Worm (Caenorhabditis elegans): Measurements from ENCODE around the gene srsx-9.

The srsx-9 gene

ce11 chrV:4980094-4980493 is 7.3 kb upstream of the srsx-9 start:
- TF ChIP-seq C16A3.4 (tag; optimal IDR thresholded peaks at IDR 0.05) (no peak), mab-9 (GFP tag; IDR thresholded peaks at IDR 0.05) (no peak), lin-15B (tag; optimal IDR thresholded peaks at IDR 0.05) (no peak), hlh-17 (GFP tag; optimal IDR thresholded peaks at IDR 0.05; ENCODE audit: borderline replicate concordance) (no peak), nhr-90 (tag; optimal IDR thresholded peaks at IDR 0.05; ENCODE audit: poor library complexity) (no peak), ztf-11 (tag; optimal IDR thresholded peaks at IDR 0.05) (no peak), pax-3 (tag; optimal IDR thresholded peaks at IDR 0.05) (no peak), elt-3 (tag; optimal IDR thresholded peaks at IDR 0.05) (no peak), irx-1 (tag; optimal IDR thresholded peaks at IDR 0.05) (no peak), C04F5.9 (tag; optimal IDR thresholded peaks at IDR 0.05) (no peak), fos-1 (tag; optimal IDR thresholded peaks at IDR 0.05) (no peak), snpc-4 (tag; optimal IDR thresholded peaks at IDR 0.05) (no peak), nhr-85 (tag) (no peak)

ce11 chrV:4979060-4979459 is 6.2 kb upstream of the srsx-9 start, which contains the start of gene srsx-11:
TSS of gene srsx-11 (minus strand) at chrV:4979160.
- TF ChIP-seq efl-1 (optimal IDR thresholded peaks at IDR 0.05) (no peak), efl-1 (GFP tag; optimal IDR thresholded peaks at IDR 0.05 in 1 of 2) (peak in 1 of 2 experiments; percentile 83), lir-3 (tag; optimal IDR thresholded peaks at IDR 0.05; ENCODE audit: poor library complexity) (no peak), lin-14 (GFP tag; optimal IDR thresholded peaks at IDR 0.05) (no peak), fkh-8 (tag; optimal IDR thresholded peaks at IDR 0.05) (peak; percentile 5), isw-1 (GFP tag; IDR thresholded peaks at IDR 0.05) (no peak)

DNA sequence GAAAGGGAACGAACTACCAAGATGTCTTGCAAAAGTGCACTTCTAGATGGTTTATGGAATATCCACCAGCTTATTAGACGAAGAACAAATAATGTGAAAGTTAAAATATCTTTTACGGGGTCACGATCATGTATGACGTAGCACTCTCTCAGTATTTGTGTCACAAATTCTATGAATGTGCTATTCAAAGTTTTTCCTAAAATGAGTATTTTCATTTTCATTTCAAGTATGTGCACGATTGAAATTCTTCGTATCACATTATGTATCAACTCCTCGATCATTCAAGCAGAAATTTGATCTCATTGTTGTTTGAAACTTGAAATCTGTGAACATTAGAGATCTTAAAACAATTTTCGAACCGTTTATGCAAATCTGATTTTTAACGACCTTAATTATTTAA is 4.7 kb upstream of the srsx-9 start:
- peak; percentile 67 for TF ChIP-seq sox-4 (tag; optimal IDR thresholded peaks at IDR 0.05)
- TF ChIP-seq nhr-11 (tag; optimal IDR thresholded peaks at IDR 0.05), result peak; percentile 7
- peak; percentile 67 for TF ChIP-seq fkh-8 (tag; optimal IDR thresholded peaks at IDR 0.05)
- TF ChIP-seq grh-1 (GFP tag; IDR thresholded peaks at IDR 0.05), result no peak
- no peak for TF ChIP-seq pax-3 (tag; optimal IDR thresholded peaks at IDR 0.05)

- TF ChIP-seq xbp-1 (tag; optimal IDR thresholded peaks at IDR 0.05), result no peak
- TF ChIP-seq nhr-90 (tag; optimal IDR thresholded peaks at IDR 0.05; ENCODE audit: poor library complexity), result no peak
- TF ChIP-seq tlp-1 (tag; optimal IDR thresholded peaks at IDR 0.05), result no peak
- no peak for TF ChIP-seq lin-14 (GFP tag; optimal IDR thresholded peaks at IDR 0.05)
- TF ChIP-seq aha-1 (tag; optimal IDR thresholded peaks at IDR 0.05), result no peak
- TF ChIP-seq swsn-7 (tag; optimal IDR thresholded peaks at IDR 0.05), result no peak
- no peak for TF ChIP-seq unc-98 (GFP tag; IDR thresholded peaks at IDR 0.05)
- no peak for TF ChIP-seq lsy-2 (tag; optimal IDR thresholded peaks at IDR 0.05)
- TF ChIP-seq lin-39 (tag; optimal IDR thresholded peaks at IDR 0.05), result no peak
- no peak for TF ChIP-seq pax-3 (tag; optimal IDR thresholded peaks at IDR 0.05)
- TF ChIP-seq elt-3 (tag; optimal IDR thresholded peaks at IDR 0.05), result no peak
- TF ChIP-seq blmp-1 (tag; optimal IDR thresholded peaks at IDR 0.05), result no peak
- no peak for TF ChIP-seq irx-1 (tag; optimal IDR thresholded peaks at IDR 0.05)
- TF ChIP-seq lin-13 (GFP tag; optimal IDR thresholded peaks at IDR 0.05), result no peak
These were observed 2.3 kb upstream of the srsx-9 start, which contains the start of gene F26G5.1 for ce11 chrV:4975140-4975539. TSS of gene F26G5.1 (plus strand) at chrV:4975478.

ce11 chrV:4974677-4975076 is 1.8 kb upstream of the srsx-9 start, which contains the start of gene srsx-10:
TSS of gene srsx-10 (minus strand) at chrV:4974777.
- TF ChIP-seq sox-4 (tag; optimal IDR thresholded peaks at IDR 0.05) (peak; percentile 29), nhr-71 (tag; optimal IDR thresholded peaks at IDR 0.05) (peak; percentile 22), aha-1 (tag; optimal IDR thresholded peaks at IDR 0.05) (no peak)

DNA sequence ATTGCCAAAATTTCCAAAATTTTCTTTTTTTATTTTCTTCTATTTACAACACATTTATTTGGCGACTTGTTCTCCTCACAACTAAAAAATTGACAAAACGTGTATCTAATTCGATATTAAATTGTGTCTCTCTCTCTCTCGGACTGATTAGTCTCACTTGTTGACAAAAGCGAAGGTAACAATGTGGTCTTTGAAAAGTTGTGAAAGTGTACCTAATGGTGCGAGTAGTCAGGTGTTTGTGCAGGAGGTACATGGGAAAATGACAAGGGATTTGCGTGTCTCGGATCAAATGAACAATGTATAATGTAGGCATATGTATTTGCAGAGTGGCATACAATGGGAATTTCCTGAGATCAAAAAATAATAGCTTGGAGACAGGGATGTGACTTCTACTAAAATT is 3.3 kb downstream of the srsx-9 start:
- TF ChIP-seq C16A3.4 (tag; optimal IDR thresholded peaks at IDR 0.05), result no peak
- no peak for TF ChIP-seq nhr-47 (tag; optimal IDR thresholded peaks at IDR 0.05)
- TF ChIP-seq sox-4 (tag; optimal IDR thresholded peaks at IDR 0.05), result no peak
- no peak for TF ChIP-seq dsc-1 (tag; optimal IDR thresholded peaks at IDR 0.05)
- TF ChIP-seq nhr-84 (tag; optimal IDR thresholded peaks at IDR 0.05), result no peak
- peak in 1 of 2 experiments; percentile 48 for TF ChIP-seq lin-35 (GFP tag; optimal IDR thresholded peaks at IDR 0.05)
- TF ChIP-seq snpc-4 (tag; optimal IDR thresholded peaks at IDR 0.05), result no peak
- no peak for TF ChIP-seq alr-1 (tag; optimal IDR thresholded peaks at IDR 0.05; ENCODE audit: borderline replicate concordance)
- no peak for TF ChIP-seq ets-5 (GFP tag; IDR thresholded peaks at IDR 0.05)
- TF ChIP-seq zip-4 (GFP tag; optimal IDR thresholded peaks at IDR 0.05), result no peak
- TF ChIP-seq nhr-85 (tag), result no peak
- no peak for TF ChIP-seq pqm-1 (tag; optimal IDR thresholded peaks at IDR 0.05)
- no peak for TF ChIP-seq ceh-88 (GFP tag; IDR thresholded peaks at IDR 0.05)
- no peak for TF ChIP-seq lin-15B (tag; optimal IDR thresholded peaks at IDR 0.05)
- TF ChIP-seq jun-1 (tag; optimal IDR thresholded peaks at IDR 0.05), result no peak
- TF ChIP-seq nhr-20 (tag; optimal IDR thresholded peaks at IDR 0.05), result peak; percentile 35
- TF ChIP-seq ceh-8 (GFP tag; optimal IDR thresholded peaks at IDR 0.05), result no peak

All from whole organism, L1 larva.